Worm (Caenorhabditis elegans): Measurements from ENCODE around the gene npp-5.

Gene npp-5

ce11 chrII:11637817-11638216 lies 38.2 kb upstream of the npp-5 start:
- TF ChIP-seq mab-5 (tag; optimal IDR thresholded peaks at IDR 0.05) (no peak), gmeb-1 (tag; optimal IDR thresholded peaks at IDR 0.05) (no peak), F13H6.1 (tag; optimal IDR thresholded peaks at IDR 0.05) (no peak), sma-9 (GFP tag; optimal IDR thresholded peaks at IDR 0.05) (no peak), sma-9 (tag; optimal IDR thresholded peaks at IDR 0.05) (no peak), fos-1 (tag; optimal IDR thresholded peaks at IDR 0.05) (no peak), elt-3 (tag; optimal IDR thresholded peaks at IDR 0.05) (no peak), ztf-4 (tag; optimal IDR thresholded peaks at IDR 0.05) (no peak)

ce11 chrII:11637189-11637754 lies 37.7 kb upstream of the npp-5 start:
- TF ChIP-seq sma-9 (GFP tag; optimal IDR thresholded peaks at IDR 0.05) (peak; percentile 62), sma-9 (tag; optimal IDR thresholded peaks at IDR 0.05) (no peak), skn-1 (tag; optimal IDR thresholded peaks at IDR 0.05) (no peak), elt-1 (tag; optimal IDR thresholded peaks at IDR 0.05) (no peak), nhr-11 (tag; optimal IDR thresholded peaks at IDR 0.05) (no peak), ztf-11 (tag; optimal IDR thresholded peaks at IDR 0.05) (no peak), ceh-82 (tag; optimal IDR thresholded peaks at IDR 0.05) (no peak), peb-1 (tag; optimal IDR thresholded peaks at IDR 0.05) (no peak), snpc-4 (tag; optimal IDR thresholded peaks at IDR 0.05) (no peak), nhr-129 (tag; optimal IDR thresholded peaks at IDR 0.05) (no peak), mdl-1 (tag; optimal IDR thresholded peaks at IDR 0.05) (peak in 1 of 2 experiments; percentile 42), nhr-12 (tag; optimal IDR thresholded peaks at IDR 0.05) (no peak), lin-11 (tag; optimal IDR thresholded peaks at IDR 0.05) (no peak), ztf-4 (tag; optimal IDR thresholded peaks at IDR 0.05) (peak; percentile 36), lsy-2 (tag; optimal IDR thresholded peaks at IDR 0.05) (peak in 1 of 2 experiments; percentile 65), nhr-77 (tag; optimal IDR thresholded peaks at IDR 0.05) (no peak), mbf-1 (tag; optimal IDR thresholded peaks at IDR 0.05) (no peak), sem-4 (tag; optimal IDR thresholded peaks at IDR 0.05) (peak; percentile 37), aly-2 (tag; optimal IDR thresholded peaks at IDR 0.05) (no peak), ama-1 (optimal IDR thresholded peaks at IDR 0.05) (peak; percentile 42), unc-62 (GFP tag; optimal IDR thresholded peaks at IDR 0.05) (no peak), ztf-1 (GFP tag; conservative IDR thresholded peaks at IDR 0.05) (0 out of 2 replicates have a peak, but pooled peaks have one; percentile 5), ZK546.5 (tag; optimal IDR thresholded peaks at IDR 0.05) (no peak), crh-2 (tag; optimal IDR thresholded peaks at IDR 0.05) (peak; percentile 13), nhr-6 (tag; optimal IDR thresholded peaks at IDR 0.05) (peak; percentile 36), lin-13 (GFP tag; optimal IDR thresholded peaks at IDR 0.05) (peak; percentile 22), F13H6.1 (tag; optimal IDR thresholded peaks at IDR 0.05) (peak; percentile 27), C34F6.9 (tag; optimal IDR thresholded peaks at IDR 0.05) (no peak), nhr-25 (tag; optimal IDR thresholded peaks at IDR 0.05) (peak; percentile 43), nhr-21 (tag; optimal IDR thresholded peaks at IDR 0.05) (peak; percentile 38), unc-39 (tag; optimal IDR thresholded peaks at IDR 0.05) (no peak), fos-1 (tag; optimal IDR thresholded peaks at IDR 0.05) (no peak)

ce11 chrII:11636617-11637016 lies 37.0 kb upstream of the npp-5 start:
- TF ChIP-seq ztf-4 (tag; optimal IDR thresholded peaks at IDR 0.05) (no peak), nhr-12 (tag; optimal IDR thresholded peaks at IDR 0.05) (no peak), aly-2 (tag; optimal IDR thresholded peaks at IDR 0.05) (no peak), Y55F3AM.14 (GFP tag; optimal IDR thresholded peaks at IDR 0.05) (peak; percentile 16), lin-13 (GFP tag; optimal IDR thresholded peaks at IDR 0.05) (no peak), nhr-129 (tag; optimal IDR thresholded peaks at IDR 0.05) (peak; percentile 25), alr-1 (tag; optimal IDR thresholded peaks at IDR 0.05) (no peak), unc-55 (GFP tag; optimal IDR thresholded peaks at IDR 0.05) (no peak), nhr-237 (tag; optimal IDR thresholded peaks at IDR 0.05) (no peak), mab-5 (tag; optimal IDR thresholded peaks at IDR 0.05) (no peak), ceh-82 (tag; optimal IDR thresholded peaks at IDR 0.05) (no peak), nhr-11 (tag; optimal IDR thresholded peaks at IDR 0.05) (no peak), fos-1 (tag; optimal IDR thresholded peaks at IDR 0.05) (no peak), nhr-21 (tag; optimal IDR thresholded peaks at IDR 0.05) (peak; percentile 7), ceh-16 (tag; optimal IDR thresholded peaks at IDR 0.05) (no peak), snpc-4 (tag; optimal IDR thresholded peaks at IDR 0.05) (no peak), crh-2 (tag; optimal IDR thresholded peaks at IDR 0.05) (no peak), lsy-2 (tag; optimal IDR thresholded peaks at IDR 0.05) (no peak), nhr-10 (tag; optimal IDR thresholded peaks at IDR 0.05) (no peak), gmeb-1 (tag; optimal IDR thresholded peaks at IDR 0.05) (no peak), skn-1 (tag; optimal IDR thresholded peaks at IDR 0.05) (no peak), R02D3.7 (tag; optimal IDR thresholded peaks at IDR 0.05) (no peak), ZK546.5 (tag; optimal IDR thresholded peaks at IDR 0.05) (no peak), zag-1 (tag; optimal IDR thresholded peaks at IDR 0.05) (no peak), unc-62 (GFP tag; optimal IDR thresholded peaks at IDR 0.05) (no peak), ztf-11 (tag; optimal IDR thresholded peaks at IDR 0.05) (no peak), sma-9 (GFP tag; optimal IDR thresholded peaks at IDR 0.05) (no peak), sma-9 (tag; optimal IDR thresholded peaks at IDR 0.05) (no peak), ama-1 (optimal IDR thresholded peaks at IDR 0.05) (no peak), nhr-6 (tag; optimal IDR thresholded peaks at IDR 0.05) (peak; percentile 27), mdl-1 (tag; optimal IDR thresholded peaks at IDR 0.05) (no peak)
